2 fruit fly cellular contexts compared by ENCODE assay signal in genomic region chrX:2135868-2136787, dm6.
A peak's percentile ranks its signal among the peaks of the same experiment; 100 is the strongest.
TF ChIP-seq lines count a peak whose summit lies in the region.

No protein-coding gene starts in this region.

TF ChIP-seq in whole organism, embryonic, 481 proteins besides CTCF, POLR2A, EP300 and RAD21 (continued from another document and continues in another):
- TF ChIP-seq Vsx1 (GFP tag; optimal IDR thresholded peaks at IDR 0.05; lab: Kevin White, UChicago) (peak; percentile 85), psq (GFP tag; optimal IDR thresholded peaks at IDR 0.05; lab: Kevin White, UChicago) (no peak), CG43689 (GFP tag; IDR thresholded peaks at IDR 0.05; lab: Robert Waterston, UW) (no peak), CG3847 (GFP tag; IDR thresholded peaks at IDR 0.05; lab: Robert Waterston, UW) (0 out of 2 replicates have a peak, but pooled peaks have one; percentile 21), nerfin-2 (GFP tag; IDR thresholded peaks at IDR 0.05; lab: Robert Waterston, UW; ENCODE audit: partially characterized antibody) (no peak), cato (GFP tag; optimal IDR thresholded peaks at IDR 0.05; lab: Kevin White, UChicago; ENCODE audit: borderline replicate concordance) (no peak), CG7745 (tag; optimal IDR thresholded peaks at IDR 0.05; lab: Kevin White, UChicago) (no peak), CG34376 (GFP tag; optimal IDR thresholded peaks at IDR 0.05; lab: Kevin White, UChicago) (no peak), CG17912 (GFP tag; optimal IDR thresholded peaks at IDR 0.05; lab: Kevin White, UChicago) (no peak), BtbVII (GFP tag; optimal IDR thresholded peaks at IDR 0.05; lab: Kevin White, UChicago) (no peak), Scr (GFP tag; IDR thresholded peaks at IDR 0.05; lab: Robert Waterston, UW; ENCODE audit: partially characterized antibody) (no peak), ab (GFP tag; optimal IDR thresholded peaks at IDR 0.05; lab: Kevin White, UChicago) (peak; percentile 33), CG15696 (tag; optimal IDR thresholded peaks at IDR 0.05; lab: Kevin White, UChicago) (no peak), ERR (GFP tag; optimal IDR thresholded peaks at IDR 0.05; lab: Kevin White, UChicago) (peak; percentile 22), Atf3 (GFP tag; optimal IDR thresholded peaks at IDR 0.05; lab: Kevin White, UChicago) (no peak), CG7271 (tag; optimal IDR thresholded peaks at IDR 0.05; lab: Kevin White, UChicago) (peak; percentile 46), Doc3 (GFP tag; IDR thresholded peaks at IDR 0.05; lab: Robert Waterston, UW; ENCODE audit: partially characterized antibody) (no peak), ap (GFP tag; IDR thresholded peaks at IDR 0.05; lab: Robert Waterston, UW) (no peak), Atf-2 (GFP tag; optimal IDR thresholded peaks at IDR 0.05; lab: Kevin White, UChicago) (no peak), lbe (GFP tag; optimal IDR thresholded peaks at IDR 0.05; lab: Kevin White, UChicago) (no peak), CG3407 (GFP tag; optimal IDR thresholded peaks at IDR 0.05; lab: Kevin White, UChicago) (no peak), ara (GFP tag; IDR thresholded peaks at IDR 0.05; lab: Robert Waterston, UW) (no peak; the same call in 1 of the 2 replicates), CG9932 (GFP tag; IDR thresholded peaks at IDR 0.05; lab: Robert Waterston, UW) (peak; percentile 58), Drgx (GFP tag; IDR thresholded peaks at IDR 0.05; lab: Robert Waterston, UW) (peak; percentile 49), CG2889 (GFP tag; IDR thresholded peaks at IDR 0.05; lab: Robert Waterston, UW) (no peak), ewg (GFP tag; optimal IDR thresholded peaks at IDR 0.05; lab: Kevin White, UChicago) (no peak), ro (GFP tag; IDR thresholded peaks at IDR 0.05; lab: Robert Waterston, UW) (no peak), tna (GFP tag; IDR thresholded peaks at IDR 0.05; lab: Robert Waterston, UW; ENCODE audit: partially characterized antibody) (no peak; the same call in 1 of the 2 replicates), CG2129 (GFP tag; IDR thresholded peaks at IDR 0.05; lab: Robert Waterston, UW; ENCODE audit: partially characterized antibody) (no peak), CG6175 (GFP tag; IDR thresholded peaks at IDR 0.05; lab: Robert Waterston, UW) (no peak), Oaz (GFP tag; IDR thresholded peaks at IDR 0.05; lab: Robert Waterston, UW) (no peak), CG4820 (GFP tag; optimal IDR thresholded peaks at IDR 0.05; lab: Kevin White, UChicago) (peak; percentile 42), Ravus (GFP tag; IDR thresholded peaks at IDR 0.05; lab: Robert Waterston, UW) (no peak), CG7928 (GFP tag; optimal IDR thresholded peaks at IDR 0.05; lab: Kevin White, UChicago) (no peak), nau (GFP tag; optimal IDR thresholded peaks at IDR 0.05; lab: Kevin White, UChicago) (no peak), mld (GFP tag; IDR thresholded peaks at IDR 0.05; lab: Robert Waterston, UW; ENCODE audit: partially characterized antibody) (no peak), CG15073 (GFP tag; optimal IDR thresholded peaks at IDR 0.05; lab: Kevin White, UChicago) (no peak), CG12104 (GFP tag; optimal IDR thresholded peaks at IDR 0.05; lab: Kevin White, UChicago) (no peak), Rfx (GFP tag; IDR thresholded peaks at IDR 0.05; lab: Robert Waterston, UW) (peak; percentile 54), CoRest (tag; optimal IDR thresholded peaks at IDR 0.05; lab: Kevin White, UChicago) (peak; percentile 25), Stat92E (GFP tag; optimal IDR thresholded peaks at IDR 0.05; lab: Kevin White, UChicago) (no peak), croc (GFP tag; conservative IDR thresholded peaks at IDR 0.05; lab: Robert Waterston, UW) (peak; percentile 18; the same call in 1 of the 3 replicates), CG15601 (tag; optimal IDR thresholded peaks at IDR 0.05; lab: Kevin White, UChicago) (no peak), caup (GFP tag; optimal IDR thresholded peaks at IDR 0.05; lab: Kevin White, UChicago; ENCODE audit: severe bottlenecking) (no peak), CG2116 (GFP tag; optimal IDR thresholded peaks at IDR 0.05; lab: Kevin White, UChicago) (no peak), bab2 (GFP tag; optimal IDR thresholded peaks at IDR 0.05; lab: Kevin White, UChicago) (peak; percentile 49), CG30403 (GFP tag; optimal IDR thresholded peaks at IDR 0.05; lab: Kevin White, UChicago) (peak; percentile 56), sc (optimal IDR thresholded peaks at IDR 0.05; lab: Kevin White, UChicago) (no peak), sc (GFP tag; optimal IDR thresholded peaks at IDR 0.05; lab: Kevin White, UChicago) (no peak), Dad (GFP tag; optimal IDR thresholded peaks at IDR 0.05; lab: Kevin White, UChicago) (no peak), CG10431 (GFP tag; optimal IDR thresholded peaks at IDR 0.05; lab: Kevin White, UChicago) (no peak), CG4404 (GFP tag; IDR thresholded peaks at IDR 0.05; lab: Robert Waterston, UW) (peak; percentile 52), bsh (GFP tag; optimal IDR thresholded peaks at IDR 0.05; lab: Kevin White, UChicago) (peak in 1 of 2 experiments; percentile 18), Nf-YB (GFP tag; optimal IDR thresholded peaks at IDR 0.05; lab: Kevin White, UChicago) (no peak), Asciz (GFP tag; optimal IDR thresholded peaks at IDR 0.05; lab: Kevin White, UChicago) (no peak), ham (GFP tag; IDR thresholded peaks at IDR 0.05; lab: Robert Waterston, UW) (no peak), CrebB (tag; optimal IDR thresholded peaks at IDR 0.05; lab: Kevin White, UChicago) (no peak), gem (tag; optimal IDR thresholded peaks at IDR 0.05; lab: Kevin White, UChicago) (peak; percentile 59), CG9437 (GFP tag; optimal IDR thresholded peaks at IDR 0.05; lab: Kevin White, UChicago) (peak; percentile 3), HmgD (GFP tag; optimal IDR thresholded peaks at IDR 0.05; lab: Kevin White, UChicago) (no peak), HLHmδ (GFP tag; optimal IDR thresholded peaks at IDR 0.05; lab: Kevin White, UChicago) (peak; percentile 11), CG30020 (tag; optimal IDR thresholded peaks at IDR 0.05; lab: Kevin White, UChicago) (no peak), cwo (GFP tag; optimal IDR thresholded peaks at IDR 0.05; lab: Kevin White, UChicago) (peak; percentile 66), Kr (GFP tag; optimal IDR thresholded peaks at IDR 0.05; lab: Kevin White, UChicago) (no peak), TFAM (GFP tag; optimal IDR thresholded peaks at IDR 0.05; lab: Kevin White, UChicago) (no peak), CG8765 (GFP tag; IDR thresholded peaks at IDR 0.05; lab: Robert Waterston, UW) (no peak; the same call in 1 of the 2 replicates), vfl (GFP tag; optimal IDR thresholded peaks at IDR 0.05; lab: Kevin White, UChicago) (no peak)

TF ChIP-seq in whole organism, prepupa, 60 proteins besides CTCF, POLR2A, EP300 and RAD21 (continued from another document):
- TF ChIP-seq CG15336 (GFP tag; IDR thresholded peaks at IDR 0.05; lab: Robert Waterston, UW) = peak; percentile 61; the same call in 1 of the 2 replicates
- peak; percentile 29 for TF ChIP-seq Eip75B (GFP tag; optimal IDR thresholded peaks at IDR 0.05; lab: Kevin White, UChicago)
- TF ChIP-seq pdm3 (GFP tag; optimal IDR thresholded peaks at IDR 0.05; lab: Kevin White, UChicago) = peak; percentile 14
- no peak for TF ChIP-seq Blimp-1 (GFP tag; optimal IDR thresholded peaks at IDR 0.05; lab: Kevin White, UChicago)
- TF ChIP-seq CG11762 (GFP tag; optimal IDR thresholded peaks at IDR 0.05; lab: Kevin White, UChicago; ENCODE audit: insufficient read depth) = no peak
- TF ChIP-seq Ets21C (GFP tag; optimal IDR thresholded peaks at IDR 0.05; lab: Kevin White, UChicago) = no peak
- peak; percentile 26 for TF ChIP-seq OdsH (GFP tag; optimal IDR thresholded peaks at IDR 0.05; lab: Kevin White, UChicago)
- no peak for TF ChIP-seq dsx (GFP tag; optimal IDR thresholded peaks at IDR 0.05; lab: Kevin White, UChicago; ENCODE audit: poor library complexity, severe bottlenecking)
- no peak for TF ChIP-seq eg (GFP tag; IDR thresholded peaks at IDR 0.05; lab: Robert Waterston, UW)
- no peak for TF ChIP-seq CG1621 (tag; optimal IDR thresholded peaks at IDR 0.05; lab: Kevin White, UChicago)
- no peak for TF ChIP-seq svp (GFP tag; lab: Kevin White, UChicago)
- TF ChIP-seq CG6792 (GFP tag; optimal IDR thresholded peaks at IDR 0.05; lab: Kevin White, UChicago) = no peak
- TF ChIP-seq ss (GFP tag; optimal IDR thresholded peaks at IDR 0.05; lab: Kevin White, UChicago) = peak in 1 of 2 experiments; percentile 94
- no peak for TF ChIP-seq CG8319 (GFP tag; optimal IDR thresholded peaks at IDR 0.05; lab: Kevin White, UChicago)
- TF ChIP-seq fd85E (GFP tag; optimal IDR thresholded peaks at IDR 0.05; lab: Kevin White, UChicago) = no peak
- peak; percentile 17 for TF ChIP-seq CG7368 (GFP tag; optimal IDR thresholded peaks at IDR 0.05; lab: Kevin White, UChicago)
- 0 out of 3 replicates have a peak, but pooled peaks have one; percentile 12 for TF ChIP-seq CG8119 (GFP tag; IDR thresholded peaks at IDR 0.05; lab: Robert Waterston, UW)
- TF ChIP-seq Lpt (GFP tag; optimal IDR thresholded peaks at IDR 0.05; lab: Kevin White, UChicago) = no peak
- no peak for TF ChIP-seq salr (GFP tag; optimal IDR thresholded peaks at IDR 0.05; lab: Kevin White, UChicago)
- no peak for TF ChIP-seq vri (GFP tag; optimal IDR thresholded peaks at IDR 0.05; lab: Kevin White, UChicago)
- TF ChIP-seq fkh (GFP tag; optimal IDR thresholded peaks at IDR 0.05; lab: Kevin White, UChicago) = peak; percentile 44
- peak; percentile 9 for TF ChIP-seq acj6 (GFP tag; optimal IDR thresholded peaks at IDR 0.05; lab: Kevin White, UChicago)
- no peak for TF ChIP-seq net (GFP tag; optimal IDR thresholded peaks at IDR 0.05; lab: Kevin White, UChicago)
- peak; percentile 25 for TF ChIP-seq cyc (GFP tag; optimal IDR thresholded peaks at IDR 0.05; lab: Kevin White, UChicago)
- peak; percentile 1 for TF ChIP-seq CG4318 (GFP tag; optimal IDR thresholded peaks at IDR 0.05; lab: Kevin White, UChicago)
- TF ChIP-seq Eip93F (GFP tag; optimal IDR thresholded peaks at IDR 0.05; lab: Kevin White, UChicago) = no peak
- no peak for TF ChIP-seq topi (GFP tag; optimal IDR thresholded peaks at IDR 0.05; lab: Kevin White, UChicago)
- no peak for TF ChIP-seq CG6854 (GFP tag; optimal IDR thresholded peaks at IDR 0.05; lab: Kevin White, UChicago)
- no peak for TF ChIP-seq achi (GFP tag; optimal IDR thresholded peaks at IDR 0.05; lab: Kevin White, UChicago)
- peak; percentile 46 for TF ChIP-seq Hr39 (GFP tag; optimal IDR thresholded peaks at IDR 0.05; lab: Kevin White, UChicago)
- TF ChIP-seq CG8632 (GFP tag; optimal IDR thresholded peaks at IDR 0.05; lab: Kevin White, UChicago) = no peak
- no peak for TF ChIP-seq fd59A (GFP tag; optimal IDR thresholded peaks at IDR 0.05; lab: Kevin White, UChicago)
- peak; percentile 37 for TF ChIP-seq CG11902 (GFP tag; optimal IDR thresholded peaks at IDR 0.05; lab: Kevin White, UChicago)
- TF ChIP-seq Hr4 (GFP tag; optimal IDR thresholded peaks at IDR 0.05; lab: Kevin White, UChicago) = peak; percentile 46
- TF ChIP-seq Smox (GFP tag; optimal IDR thresholded peaks at IDR 0.05; lab: Kevin White, UChicago) = no peak
- TF ChIP-seq esn (GFP tag; optimal IDR thresholded peaks at IDR 0.05; lab: Kevin White, UChicago) = no peak
